Fruit fly (Drosophila melanogaster): ENCODE measurements around the gene Nprl2.

Gene Nprl2

DNA sequence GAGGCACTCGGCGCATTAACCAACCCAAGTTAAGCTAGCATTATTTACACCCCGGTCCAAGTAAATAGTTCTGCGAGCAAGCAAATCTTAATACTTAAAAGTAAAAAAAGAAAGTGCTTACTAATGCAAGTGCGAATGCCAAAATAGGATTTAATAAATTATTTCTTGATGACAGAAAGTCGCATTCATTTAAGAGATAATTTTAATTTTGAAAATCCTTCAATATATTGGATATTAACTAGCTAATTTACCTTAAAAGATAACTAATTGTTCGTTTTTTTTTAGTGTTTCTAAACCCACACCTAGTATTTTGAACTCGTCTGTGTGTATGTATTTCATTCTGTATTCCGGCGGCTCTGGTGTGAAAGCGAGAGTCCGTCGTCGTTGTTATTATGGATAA lies 29.4 kb downstream of the Nprl2 start (continued):
- TF ChIP-seq CG13624 (GFP tag; optimal IDR thresholded peaks at IDR 0.05) (no peak), CG10267 (tag; optimal IDR thresholded peaks at IDR 0.05) (peak; percentile 52), CG6683 (GFP tag; optimal IDR thresholded peaks at IDR 0.05) (peak; percentile 6), BEAF-32 (GFP tag; optimal IDR thresholded peaks at IDR 0.05) (no peak), vvl (GFP tag; IDR thresholded peaks at IDR 0.05) (no peak), CG31388 (GFP tag; optimal IDR thresholded peaks at IDR 0.05) (no peak), HLH54F (GFP tag; optimal IDR thresholded peaks at IDR 0.05) (no peak), CG8388 (GFP tag; optimal IDR thresholded peaks at IDR 0.05) (peak; percentile 55), CG3838 (GFP tag; optimal IDR thresholded peaks at IDR 0.05) (no peak), CG1233 (GFP tag; optimal IDR thresholded peaks at IDR 0.05) (peak; percentile 49), CG9932 (GFP tag; IDR thresholded peaks at IDR 0.05) (no peak), CG9876 (GFP tag; optimal IDR thresholded peaks at IDR 0.05) (no peak), CG5245 (GFP tag; optimal IDR thresholded peaks at IDR 0.05) (peak; percentile 10), org-1 (GFP tag; optimal IDR thresholded peaks at IDR 0.05) (peak; percentile 52), CG15696 (tag; optimal IDR thresholded peaks at IDR 0.05) (no peak), Hr51 (GFP tag; optimal IDR thresholded peaks at IDR 0.05) (peak in 1 of 2 experiments; percentile 80), Taf1 (GFP tag; IDR thresholded peaks at IDR 0.05) (no peak), toy (GFP tag; IDR thresholded peaks at IDR 0.05) (no peak), oc (tag; optimal IDR thresholded peaks at IDR 0.05) (no peak), exex (tag; optimal IDR thresholded peaks at IDR 0.05) (no peak), tna (GFP tag; IDR thresholded peaks at IDR 0.05; ENCODE audit: partially characterized antibody) (no peak), her (GFP tag; optimal IDR thresholded peaks at IDR 0.05) (no peak), CG1647 (GFP tag; optimal IDR thresholded peaks at IDR 0.05) (no peak), Mad (GFP tag; optimal IDR thresholded peaks at IDR 0.05) (no peak), D19B (GFP tag; optimal IDR thresholded peaks at IDR 0.05) (no peak), danr (GFP tag; IDR thresholded peaks at IDR 0.05) (no peak), CG12769 (tag; optimal IDR thresholded peaks at IDR 0.05) (no peak), CG4854 (GFP tag; optimal IDR thresholded peaks at IDR 0.05) (no peak), CG6791 (GFP tag; IDR thresholded peaks at IDR 0.05; ENCODE audit: partially characterized antibody) (no peak), B-H2 (GFP tag; optimal IDR thresholded peaks at IDR 0.05) (no peak), Lhr (GFP tag; optimal IDR thresholded peaks at IDR 0.05) (no peak), CkIIα-i1 (GFP tag; IDR thresholded peaks at IDR 0.05) (no peak), jing (GFP tag; optimal IDR thresholded peaks at IDR 0.05) (no peak), sisA (GFP tag; IDR thresholded peaks at IDR 0.05) (peak; percentile 51; the same call in 1 of the 2 replicates), chn (GFP tag; optimal IDR thresholded peaks at IDR 0.05) (no peak), Deaf1 (tag; optimal IDR thresholded peaks at IDR 0.05) (no peak), eyg (GFP tag; optimal IDR thresholded peaks at IDR 0.05) (no peak), Meics (GFP tag; optimal IDR thresholded peaks at IDR 0.05) (peak; percentile 54), ash1 (GFP tag; optimal IDR thresholded peaks at IDR 0.05) (no peak), sqz (GFP tag; optimal IDR thresholded peaks at IDR 0.05) (no peak), kni (GFP tag; optimal IDR thresholded peaks at IDR 0.05) (no peak), cg (GFP tag; optimal IDR thresholded peaks at IDR 0.05) (no peak), CG34224 (GFP tag; IDR thresholded peaks at IDR 0.05; ENCODE audit: partially characterized antibody) (no peak), E2f2 (GFP tag; IDR thresholded peaks at IDR 0.05) (peak; percentile 18; the same call in 1 of the 2 replicates), CG6175 (GFP tag; IDR thresholded peaks at IDR 0.05) (no peak), CG2678 (tag; optimal IDR thresholded peaks at IDR 0.05) (peak; percentile 80), al (GFP tag; IDR thresholded peaks at IDR 0.05) (no peak), Mrtf (GFP tag; IDR thresholded peaks at IDR 0.05) (no peak), CG7745 (tag; optimal IDR thresholded peaks at IDR 0.05) (no peak), CG32772 (GFP tag; IDR thresholded peaks at IDR 0.05) (0 out of 2 replicates have a peak, but pooled peaks have one; percentile 30), Awh (GFP tag; IDR thresholded peaks at IDR 0.05) (peak; percentile 15; the same call in 1 of the 2 replicates)
